Worm (Caenorhabditis elegans) whole organism, mixed stage, embryonic: ENCODE measurements around the gene srh-146.

Experiments
- blmp-1 ChIP-seq: fragments of 150-350 bp; optimal IDR thresholded peaks from 2 replicates; lab custom pipeline; 2014; ENCODE audit warnings: missing biosample characterization, missing genetic modification characterization
- lin-32 ChIP-seq: fragments of 200-800 bp; sonication (Bioruptor generic); optimal IDR thresholded peaks from 2 replicates; lab custom pipeline; 2018; ENCODE audit warnings: mild to moderate bottlenecking, missing genetic modification characterization, missing compliant biosample characterization
- lsy-2 ChIP-seq: fragments of 150-350 bp; optimal IDR thresholded peaks from 2 replicates; lab custom pipeline; 2014; ENCODE audit warnings: missing biosample characterization, missing genetic modification characterization
- mep-1 ChIP-seq: fragments of 150-350 bp; optimal IDR thresholded peaks from 2 replicates; lab custom pipeline; 2017; ENCODE audit warnings: missing biosample characterization, missing genetic modification reagents, missing genetic modification characterization, inconsistent platforms
- pha-4 ChIP-seq: fragments of 150-350 bp; optimal IDR thresholded peaks from 2 replicates; lab custom pipeline; 2018; ENCODE audit warnings: missing biosample characterization, missing genetic modification reagents, missing genetic modification characterization
- tbx-8 ChIP-seq: fragments of 200-800 bp; sonication (Bioruptor generic); optimal IDR thresholded peaks from 2 replicates; lab custom pipeline; 2018; ENCODE audit warnings: mild to moderate bottlenecking, missing genetic modification characterization, moderate library complexity, missing compliant biosample characterization

ce11 chrV:2875422-2875821 lies 38.6 kb upstream of the srh-146 start, which contains the start of gene folt-2:
- TF ChIP-seq pha-4 (tag; lab: Kevin White, UChicago) (no peak), lsy-2 (tag; lab: Kevin White, UChicago) (no peak), lin-32 (GFP tag; lab: Kevin White, UChicago) (no peak), blmp-1 (tag; lab: Kevin White, UChicago) (no peak), tbx-8 (no peak), mep-1 (tag; lab: Kevin White, UChicago) (no peak)
